Fruit fly (Drosophila melanogaster) whole organism, prepupa: ENCODE results near the gene Polr3H.

Source experiments
- CG11762 ChIP-seq: fragments of 200-800 bp; sonication (Bioruptor generic); optimal IDR thresholded peaks from 3 replicates; lab custom pipeline; 2016; ENCODE audit warnings: missing biosample characterization, missing genetic modification characterization; ENCODE audit not compliant: insufficient read depth
- CG15336 ChIP-seq: fragments of 200-800 bp; sonication (Bioruptor generic); IDR thresholded peaks from 2 replicates; pipeline ENCODE4 v1.3.6; 2022; ENCODE audit warnings: missing biosample characterization, missing genetic modification characterization
- CG3032 ChIP-seq: fragments of 200-800 bp; optimal IDR thresholded peaks from 2 replicates; lab custom pipeline; 2019; ENCODE audit warnings: missing biosample characterization, mild to moderate bottlenecking, missing genetic modification characterization, moderate library complexity
- CG31627 ChIP-seq: fragments of 200-800 bp; sonication (Bioruptor generic); optimal IDR thresholded peaks from 3 replicates; lab custom pipeline; 2016; ENCODE audit warnings: missing biosample characterization, missing genetic modification characterization
- CG6163 ChIP-seq: fragments of 200-800 bp; sonication (Bioruptor generic); IDR thresholded peaks from 3 replicates; pipeline ENCODE4 v1.3.6; 2022; ENCODE audit warnings: missing biosample characterization, missing genetic modification characterization
- CG6276 ChIP-seq: fragments of 200-800 bp; sonication (Bioruptor generic); optimal IDR thresholded peaks from 2 replicates; lab custom pipeline; 2017; ENCODE audit warnings: missing biosample characterization, mild to moderate bottlenecking, missing genetic modification characterization
- Gug ChIP-seq: fragments of 200-800 bp; sonication (Bioruptor generic); IDR thresholded peaks from 2 replicates; pipeline ENCODE4 v1.3.6; 2022; ENCODE audit warnings: missing biosample characterization, missing genetic modification characterization
- Hr38 ChIP-seq: sonication (Bioruptor generic); optimal IDR thresholded peaks from 2 replicates; lab custom pipeline; 2016; ENCODE audit warnings: missing biosample characterization, missing genetic modification characterization
- Lpt ChIP-seq: fragments of 200-800 bp; sonication (Bioruptor generic); optimal IDR thresholded peaks from 3 replicates; lab custom pipeline; 2016; ENCODE audit warnings: missing biosample characterization, missing genetic modification characterization
- OdsH ChIP-seq: fragments of 200-800 bp; sonication (Bioruptor generic); optimal IDR thresholded peaks from 3 replicates; lab custom pipeline; 2016; ENCODE audit warnings: missing biosample characterization, missing genetic modification characterization
- Smox ChIP-seq: fragments of 200-800 bp; sonication (Bioruptor generic); optimal IDR thresholded peaks from 3 replicates; lab custom pipeline; 2016; ENCODE audit warnings: missing biosample characterization, missing genetic modification characterization
- cyc ChIP-seq: fragments of 200-800 bp; sonication (Bioruptor generic); optimal IDR thresholded peaks from 3 replicates; lab custom pipeline; 2016; ENCODE audit warnings: missing biosample characterization, missing genetic modification characterization
- pdm3 ChIP-seq: fragments of 200-800 bp; sonication (Bioruptor generic); optimal IDR thresholded peaks from 3 replicates; lab custom pipeline; 2016; ENCODE audit warnings: missing biosample characterization, missing genetic modification characterization
- topi ChIP-seq: fragments of 200-800 bp; sonication (Bioruptor generic); optimal IDR thresholded peaks from 3 replicates; lab custom pipeline; 2016; ENCODE audit warnings: missing biosample characterization, missing genetic modification characterization

DNA sequence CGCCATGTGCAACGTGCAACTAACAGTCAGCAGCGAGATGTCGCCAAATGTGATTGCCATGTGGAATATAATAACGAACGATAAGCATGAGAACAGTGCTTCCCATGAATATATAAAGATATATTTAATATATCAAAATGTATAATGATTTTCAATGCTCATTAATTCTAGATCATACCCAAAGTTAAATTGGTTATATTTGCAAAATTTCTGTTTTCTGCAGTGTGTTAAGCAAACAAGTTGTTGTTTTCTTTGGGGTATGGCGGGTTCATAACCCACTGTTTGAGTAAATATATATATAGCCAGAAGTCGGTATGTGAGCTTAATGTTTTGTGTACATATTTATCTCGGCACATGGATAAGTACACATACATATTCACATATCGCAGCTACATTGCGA is 11.7 kb upstream of the Polr3H start:
- TF ChIP-seq CG11762 (GFP tag; lab: Kevin White, UChicago), result peak; percentile 2
- no peak for TF ChIP-seq Hr38 (GFP tag; lab: Kevin White, UChicago)
- peak; percentile 57; the same call in 1 of the 2 replicates for TF ChIP-seq CG15336 (GFP tag; lab: Robert Waterston, UW)
- no peak for TF ChIP-seq pdm3 (GFP tag; lab: Kevin White, UChicago)
- no peak for TF ChIP-seq Lpt (GFP tag; lab: Kevin White, UChicago)
- no peak for TF ChIP-seq cyc (GFP tag; lab: Kevin White, UChicago)
- TF ChIP-seq CG3032 (tag; lab: Kevin White, UChicago), result no peak
- peak; percentile 15 for TF ChIP-seq CG6276 (GFP tag; lab: Kevin White, UChicago)
- no peak for TF ChIP-seq OdsH (GFP tag; lab: Kevin White, UChicago)
- no peak for TF ChIP-seq topi (GFP tag; lab: Kevin White, UChicago)
- peak; percentile 43; the same call in 1 of the 2 replicates for TF ChIP-seq Gug (GFP tag; lab: Robert Waterston, UW)
- no peak for TF ChIP-seq CG31627 (GFP tag; lab: Kevin White, UChicago)
- TF ChIP-seq Smox (GFP tag; lab: Kevin White, UChicago), result no peak
- peak; percentile 70; the same call in 2 of the 3 replicates for TF ChIP-seq CG6163 (GFP tag; lab: Robert Waterston, UW)
